Worm (Caenorhabditis elegans): ENCODE results near the gene Y45F3A.9.

- TF ChIP-seq tbx-7 (tag; optimal IDR thresholded peaks at IDR 0.05) (no peak), pqm-1 (tag; optimal IDR thresholded peaks at IDR 0.05) (no peak), ama-1 (optimal IDR thresholded peaks at IDR 0.05) (no peak), nhr-11 (tag; optimal IDR thresholded peaks at IDR 0.05) (no peak), elt-4 (tag; optimal IDR thresholded peaks at IDR 0.05) (no peak), elt-2 (tag; optimal IDR thresholded peaks at IDR 0.05) (no peak), Y22D7AL.16 (tag; optimal IDR thresholded peaks at IDR 0.05) (no peak)
Measured at ce11 chrIII:10608161-10608560, 13.2 kb upstream of the Y45F3A.9 start.

Measured in whole organism, late embryonic.